Worm (Caenorhabditis elegans) whole organism, mixed stage, embryonic: ENCODE measurements around the gene Y75B8A.19.
A peak's percentile ranks its signal among the peaks of the same experiment; 100 is the strongest.
"Not testable (repeated sequence)": the region's sequence is repeated elsewhere in the genome, so short reads cannot be mapped to it uniquely, and the experiment has no call there.

Source experiments
- M03D4.4 ChIP-seq: sonication (generic microtip); optimal IDR thresholded peaks from 2 replicates; lab custom pipeline; 2017; ENCODE audit warnings: mild to moderate bottlenecking, missing genetic modification characterization, missing compliant biosample characterization
- bed-3 ChIP-seq: fragments of 200-800 bp; sonication (Bioruptor generic); optimal IDR thresholded peaks from 3 replicates; lab custom pipeline; 2018; ENCODE audit warnings: mild to moderate bottlenecking, missing genetic modification characterization, moderate library complexity, missing compliant biosample characterization
- blmp-1 ChIP-seq: fragments of 150-350 bp; optimal IDR thresholded peaks from 2 replicates; lab custom pipeline; 2014; ENCODE audit warnings: missing biosample characterization, missing genetic modification characterization
- ceh-39 ChIP-seq: fragments of 150-350 bp; optimal IDR thresholded peaks from 2 replicates; lab custom pipeline; 2014; ENCODE audit warnings: missing biosample characterization, missing genetic modification characterization
- ceh-43 ChIP-seq: fragments of 200-800 bp; sonication (Bioruptor generic); optimal IDR thresholded peaks from 2 replicates; lab custom pipeline; 2018; ENCODE audit warnings: mild to moderate bottlenecking, missing genetic modification characterization, moderate library complexity, missing compliant biosample characterization
- ceh-83 ChIP-seq: fragments of 200-800 bp; sonication (Bioruptor generic); optimal IDR thresholded peaks from 2 replicates; lab custom pipeline; 2018; ENCODE audit warnings: mild to moderate bottlenecking, missing genetic modification characterization, missing compliant biosample characterization
- ces-1 ChIP-seq: fragments of 150-350 bp; optimal IDR thresholded peaks from 2 replicates; lab custom pipeline; 2014; ENCODE audit warnings: missing biosample characterization, missing genetic modification reagents, missing genetic modification characterization
- cnd-1 ChIP-seq: fragments of 200-800 bp; sonication (Bioruptor generic); optimal IDR thresholded peaks from 2 replicates; lab custom pipeline; 2018; ENCODE audit warnings: mild to moderate bottlenecking, missing genetic modification characterization, missing compliant biosample characterization
- drap-1 ChIP-seq: fragments of 200-800 bp; sonication (Bioruptor generic); optimal IDR thresholded peaks from 3 replicates; lab custom pipeline; 2018; ENCODE audit warnings: mild to moderate bottlenecking, missing genetic modification characterization, missing compliant biosample characterization
- elt-1 ChIP-seq: sonication (generic microtip); optimal IDR thresholded peaks from 2 replicates; lab custom pipeline; 2017; ENCODE audit warnings: missing genetic modification characterization, mild to moderate bottlenecking, missing compliant biosample characterization, antibody characterized with exemption, moderate library complexity, borderline replicate concordance; ENCODE audit not compliant: insufficient read depth
- elt-3 ChIP-seq: fragments of 150-350 bp; optimal IDR thresholded peaks from 2 replicates; lab custom pipeline; 2014; ENCODE audit warnings: missing biosample characterization, missing genetic modification characterization
- flh-1 ChIP-seq: fragments of 200-800 bp; sonication (Bioruptor generic); optimal IDR thresholded peaks from 2 replicates; lab custom pipeline; 2018; ENCODE audit warnings: mild to moderate bottlenecking, missing genetic modification characterization, moderate library complexity, missing compliant biosample characterization
- ham-2 ChIP-seq: fragments of 200-800 bp; sonication (Bioruptor generic); optimal IDR thresholded peaks from 2 replicates; lab custom pipeline; 2018; ENCODE audit warnings: mild to moderate bottlenecking, missing genetic modification characterization, missing compliant biosample characterization
- hlh-1 ChIP-seq: fragments of 150-350 bp; optimal IDR thresholded peaks from 2 replicates; lab custom pipeline; 2014; ENCODE audit warnings: missing biosample characterization, missing genetic modification reagents, missing genetic modification characterization
- lin-13 ChIP-seq: fragments of 150-350 bp; optimal IDR thresholded peaks from 2 replicates; lab custom pipeline; 2014; ENCODE audit warnings: missing biosample characterization, missing genetic modification characterization
- lin-32 ChIP-seq: fragments of 200-800 bp; sonication (Bioruptor generic); optimal IDR thresholded peaks from 2 replicates; lab custom pipeline; 2018; ENCODE audit warnings: mild to moderate bottlenecking, missing genetic modification characterization, missing compliant biosample characterization
- lsy-2 ChIP-seq: fragments of 150-350 bp; optimal IDR thresholded peaks from 2 replicates; lab custom pipeline; 2014; ENCODE audit warnings: missing biosample characterization, missing genetic modification characterization
- mab-5 ChIP-seq: fragments of 150-350 bp; optimal IDR thresholded peaks from 2 replicates; lab custom pipeline; 2014; ENCODE audit warnings: missing biosample characterization, missing genetic modification characterization
- mep-1 ChIP-seq: fragments of 150-350 bp; optimal IDR thresholded peaks from 2 replicates; lab custom pipeline; 2017; ENCODE audit warnings: missing biosample characterization, missing genetic modification reagents, missing genetic modification characterization, inconsistent platforms
- mls-2 ChIP-seq: sonication (generic microtip); optimal IDR thresholded peaks from 2 replicates; lab custom pipeline; 2016; ENCODE audit warnings: mild to moderate bottlenecking, missing genetic modification characterization, moderate library complexity, missing compliant biosample characterization
- nhr-12 ChIP-seq: fragments of 150-350 bp; optimal IDR thresholded peaks from 2 replicates; lab custom pipeline; 2014; ENCODE audit warnings: missing biosample characterization, missing genetic modification characterization
- nhr-2 ChIP-seq: fragments of 150-350 bp; optimal IDR thresholded peaks from 2 replicates; lab custom pipeline; 2014; ENCODE audit warnings: missing biosample characterization, missing genetic modification characterization
- nhr-237 ChIP-seq: fragments of 150-350 bp; optimal IDR thresholded peaks from 2 replicates; lab custom pipeline; 2014; ENCODE audit warnings: missing biosample characterization, missing genetic modification characterization
- nhr-28 ChIP-seq: fragments of 150-350 bp; optimal IDR thresholded peaks from 2 replicates; lab custom pipeline; 2014; ENCODE audit warnings: missing biosample characterization, missing genetic modification characterization
- nhr-76 ChIP-seq: sonication (generic microtip); optimal IDR thresholded peaks from 2 replicates; lab custom pipeline; 2017; ENCODE audit warnings: missing biosample characterization, missing genetic modification characterization
- pha-4 ChIP-seq: fragments of 150-350 bp; optimal IDR thresholded peaks from 2 replicates; lab custom pipeline; 2018; ENCODE audit warnings: missing biosample characterization, missing genetic modification reagents, missing genetic modification characterization
- tbx-8 ChIP-seq: fragments of 200-800 bp; sonication (Bioruptor generic); optimal IDR thresholded peaks from 2 replicates; lab custom pipeline; 2018; ENCODE audit warnings: mild to moderate bottlenecking, missing genetic modification characterization, moderate library complexity, missing compliant biosample characterization
- unc-120 ChIP-seq: sonication (generic microtip); optimal IDR thresholded peaks from 2 replicates; lab custom pipeline; 2017; ENCODE audit warnings: missing genetic modification characterization, missing compliant biosample characterization; ENCODE audit not compliant: poor library complexity, severe bottlenecking
- unc-62 ChIP-seq: fragments of 150-350 bp; optimal IDR thresholded peaks from 2 replicates; lab custom pipeline; 2014; ENCODE audit warnings: missing biosample characterization, missing genetic modification reagents, missing genetic modification characterization
- zip-8 ChIP-seq: fragments of 150-350 bp; optimal IDR thresholded peaks from 2 replicates; lab custom pipeline; 2014; ENCODE audit warnings: missing biosample characterization, missing genetic modification characterization
- ztf-11 ChIP-seq: fragments of 150-350 bp; optimal IDR thresholded peaks from 2 replicates; lab custom pipeline; 2014; ENCODE audit warnings: missing biosample characterization, missing genetic modification characterization

Y75B8A.19 gene

ce11 chrIII:12226089-12226682 is at the start of gene Y75B8A.19, which contains the start of gene Y75B8A.18:
Gene Y75B8A.19, plus strand, starts transcription at chrIII:12226632.
Gene Y75B8A.18, minus strand, starts transcription at chrIII:12226230.
- no peak for TF ChIP-seq ceh-83 (GFP tag; lab: Kevin White, UChicago)
- TF ChIP-seq pha-4 (tag; lab: Kevin White, UChicago): peak; percentile 53
- no peak for TF ChIP-seq elt-3
- peak; percentile 94 for TF ChIP-seq ces-1 (GFP tag; lab: Kevin White, UChicago)
- TF ChIP-seq mep-1 (tag; lab: Kevin White, UChicago): peak; percentile 75
- TF ChIP-seq nhr-76 (tag; lab: Kevin White, UChicago): no peak
- no peak for TF ChIP-seq drap-1
- no peak for TF ChIP-seq nhr-12
- no peak for TF ChIP-seq bed-3 (GFP tag; lab: Kevin White, UChicago)
- TF ChIP-seq mab-5: no peak
- no peak for TF ChIP-seq unc-62 (GFP tag; lab: Kevin White, UChicago)
- TF ChIP-seq nhr-2 (tag; lab: Kevin White, UChicago): no peak
- TF ChIP-seq lin-13: peak; percentile 28
- TF ChIP-seq ceh-39 (tag; lab: Kevin White, UChicago): peak; percentile 50
- TF ChIP-seq cnd-1 (tag; lab: Kevin White, UChicago): peak; percentile 24
- TF ChIP-seq lin-32 (GFP tag; lab: Kevin White, UChicago): no peak
- TF ChIP-seq ztf-11 (tag; lab: Kevin White, UChicago): no peak
- peak; percentile 54 for TF ChIP-seq hlh-1 (tag; lab: Kevin White, UChicago)
- no peak for TF ChIP-seq nhr-28
- TF ChIP-seq lsy-2 (tag; lab: Kevin White, UChicago): peak; percentile 40
- peak; percentile 6 for TF ChIP-seq nhr-237 (tag; lab: Kevin White, UChicago)
- TF ChIP-seq M03D4.4: no peak
- no peak for TF ChIP-seq ceh-43 (GFP tag; lab: Kevin White, UChicago)
- TF ChIP-seq unc-120 (tag; lab: Kevin White, UChicago): no peak
- TF ChIP-seq tbx-8 (GFP tag; lab: Kevin White, UChicago): no peak

- TF ChIP-seq cnd-1 (tag; lab: Kevin White, UChicago); ztf-11 (tag; lab: Kevin White, UChicago); ceh-43 (GFP tag; lab: Kevin White, UChicago): not testable (repeated sequence)
- TF ChIP-seq, all 35 proteins: peak for 0; not testable (repeated sequence) for 35
Observed at ce11 chrIII:12177145-12177544, 49.3 kb upstream of the Y75B8A.19 start, which contains the start of gene gly-11. Gene gly-11, minus strand, starts transcription at chrIII:12177245.

ce11 chrIII:12178121-12178520 is 48.3 kb upstream of the Y75B8A.19 start:
- TF ChIP-seq nhr-28 (no peak), mep-1 (tag; lab: Kevin White, UChicago) (peak; percentile 53), mab-5 (no peak), ham-2 (peak; percentile 58), pha-4 (tag; lab: Kevin White, UChicago) (peak; percentile 68), unc-120 (tag; lab: Kevin White, UChicago) (peak; percentile 34), hlh-1 (tag; lab: Kevin White, UChicago) (peak; percentile 2), blmp-1 (tag; lab: Kevin White, UChicago) (peak; percentile 53)
- TF ChIP-seq, all 35 proteins: peak for 6

- TF ChIP-seq tbx-8 (GFP tag; lab: Kevin White, UChicago) (no peak), bed-3 (GFP tag; lab: Kevin White, UChicago) (no peak), elt-1 (tag; lab: Kevin White, UChicago) (no peak), zip-8 (tag; lab: Kevin White, UChicago) (no peak), lsy-2 (tag; lab: Kevin White, UChicago) (no peak), unc-62 (GFP tag; lab: Kevin White, UChicago) (no peak), hlh-1 (tag; lab: Kevin White, UChicago) (no peak), flh-1 (GFP tag; lab: Kevin White, UChicago) (no peak), drap-1 (no peak), ceh-83 (GFP tag; lab: Kevin White, UChicago) (no peak), lin-32 (GFP tag; lab: Kevin White, UChicago) (no peak)
Observed at ce11 chrIII:12182919-12183318, 43.5 kb upstream of the Y75B8A.19 start, which contains the start of gene Y75B8A.10. Gene Y75B8A.10, minus strand, starts transcription at chrIII:12183019.

ce11 chrIII:12186111-12186510 is 40.3 kb upstream of the Y75B8A.19 start, which contains the start of gene lury-1:
Gene lury-1, plus strand, starts transcription at chrIII:12186411.
- TF ChIP-seq mls-2 (tag; lab: Kevin White, UChicago) (no peak), flh-1 (GFP tag; lab: Kevin White, UChicago) (no peak)
